Worm (Caenorhabditis elegans): ENCODE results near the gene nstp-10.
A peak's percentile ranks its signal among the peaks of the same experiment; 100 is the strongest.

nstp-10 gene

DNA sequence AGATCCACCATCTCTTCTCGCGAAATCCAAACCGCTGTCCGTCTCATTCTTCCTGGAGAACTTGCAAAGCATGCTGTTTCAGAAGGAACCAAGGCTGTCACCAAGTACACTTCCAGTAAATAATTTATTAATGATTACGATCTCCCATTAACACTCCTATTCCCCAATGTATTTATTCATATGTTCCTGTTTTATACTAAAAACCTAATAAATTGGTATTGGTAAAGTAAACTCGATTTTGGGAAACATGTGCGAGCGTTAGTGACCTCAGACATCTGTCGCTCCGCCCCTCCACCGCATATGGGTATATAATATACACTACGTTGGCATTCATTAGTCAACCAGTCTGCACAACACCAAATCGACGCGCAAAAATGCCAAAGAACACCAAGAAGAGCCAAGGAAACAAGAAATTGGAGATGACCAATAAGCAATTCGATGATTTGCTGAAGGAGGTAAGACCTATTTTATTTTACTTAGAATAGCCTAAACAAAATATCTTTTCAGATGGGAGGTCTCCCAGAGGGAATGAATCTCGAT is 3.5 kb downstream of the nstp-10 start, which contains the start of gene C50F4.6:
TSS of gene C50F4.6 (plus strand) at position 51 of the 540 bp plus-strand sequence.
- TF ChIP-seq ama-1 (optimal IDR thresholded peaks at IDR 0.05) (peak; percentile 48), fos-1 (tag; optimal IDR thresholded peaks at IDR 0.05) (no peak), lin-39 (tag; optimal IDR thresholded peaks at IDR 0.05) (no peak), nhr-76 (tag; optimal IDR thresholded peaks at IDR 0.05) (no peak), zag-1 (tag; optimal IDR thresholded peaks at IDR 0.05) (no peak), ceh-16 (tag; optimal IDR thresholded peaks at IDR 0.05) (no peak), mml-1 (tag; optimal IDR thresholded peaks at IDR 0.05) (no peak)

DNA sequence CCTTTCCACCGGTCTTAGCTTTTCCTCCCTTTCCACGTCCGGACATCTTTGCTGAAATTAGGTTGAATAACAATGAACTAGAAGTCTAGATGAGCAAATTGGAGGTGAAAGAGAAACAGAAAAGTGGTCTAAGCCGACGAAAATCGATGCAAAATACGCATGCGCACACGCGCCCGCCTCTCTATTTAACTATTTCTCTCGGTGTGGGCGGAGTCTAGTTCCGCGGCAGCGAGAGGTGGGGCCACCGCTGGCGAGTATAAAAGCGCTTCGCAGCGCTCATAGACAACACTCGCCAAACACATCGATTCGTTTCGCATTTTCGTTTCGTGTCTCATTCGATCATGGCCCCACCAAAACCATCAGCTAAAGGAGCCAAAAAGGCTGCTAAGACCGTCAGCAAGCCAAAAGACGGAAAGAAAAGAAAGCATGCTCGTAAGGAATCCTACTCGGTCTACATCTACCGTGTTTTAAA is 4.4 kb downstream of the nstp-10 start, which contains the start of the genes his-35 and his-41:
TSS of gene his-35 (minus strand) at position 51 of the 472 bp plus-strand sequence.
TSS of gene his-41 (plus strand) at position 299 of the 472 bp plus-strand sequence.
- TF ChIP-seq lin-39 (tag; optimal IDR thresholded peaks at IDR 0.05) (peak; percentile 57), fos-1 (tag; optimal IDR thresholded peaks at IDR 0.05) (no peak), fkh-2 (tag; optimal IDR thresholded peaks at IDR 0.05) (no peak), nfya-1 (tag; optimal IDR thresholded peaks at IDR 0.05; ENCODE audit: insufficient read depth) (peak; percentile 69), ztf-4 (tag; optimal IDR thresholded peaks at IDR 0.05) (no peak), pha-4 (tag; optimal IDR thresholded peaks at IDR 0.05) (peak; percentile 34), tbx-2 (tag; optimal IDR thresholded peaks at IDR 0.05) (peak; percentile 16), egl-5 (tag; optimal IDR thresholded peaks at IDR 0.05) (no peak), nhr-43 (tag; optimal IDR thresholded peaks at IDR 0.05; ENCODE audit: poor library complexity, severe bottlenecking) (peak; percentile 15), nhr-12 (tag; optimal IDR thresholded peaks at IDR 0.05) (no peak), ceh-9 (tag; optimal IDR thresholded peaks at IDR 0.05) (no peak), nhr-237 (tag; optimal IDR thresholded peaks at IDR 0.05) (no peak), snpc-4 (tag; optimal IDR thresholded peaks at IDR 0.05) (peak; percentile 24), ceh-28 (tag; optimal IDR thresholded peaks at IDR 0.05) (peak; percentile 7), nhr-11 (tag; optimal IDR thresholded peaks at IDR 0.05) (no peak), mml-1 (tag; optimal IDR thresholded peaks at IDR 0.05) (no peak), mdl-1 (tag; optimal IDR thresholded peaks at IDR 0.05) (no peak), eor-1 (tag; optimal IDR thresholded peaks at IDR 0.05) (no peak), nhr-23 (tag; optimal IDR thresholded peaks at IDR 0.05) (no peak), ztf-11 (tag; optimal IDR thresholded peaks at IDR 0.05) (no peak), daf-12 (tag; optimal IDR thresholded peaks at IDR 0.05) (no peak), lsy-12 (tag; optimal IDR thresholded peaks at IDR 0.05) (peak; percentile 3), fkh-10 (GFP tag; optimal IDR thresholded peaks at IDR 0.05) (no peak), nhr-25 (tag; optimal IDR thresholded peaks at IDR 0.05) (peak; percentile 77), unc-39 (tag; optimal IDR thresholded peaks at IDR 0.05) (no peak), zag-1 (tag; optimal IDR thresholded peaks at IDR 0.05) (no peak), R02D3.7 (tag; optimal IDR thresholded peaks at IDR 0.05) (no peak), nhr-77 (tag; optimal IDR thresholded peaks at IDR 0.05) (no peak), lin-15B (tag; optimal IDR thresholded peaks at IDR 0.05) (peak; percentile 37), hmg-11 (tag; optimal IDR thresholded peaks at IDR 0.05) (no peak), elt-3 (tag; optimal IDR thresholded peaks at IDR 0.05) (no peak), nhr-76 (tag; optimal IDR thresholded peaks at IDR 0.05) (no peak), elt-1 (tag; optimal IDR thresholded peaks at IDR 0.05) (no peak), ceh-16 (tag; optimal IDR thresholded peaks at IDR 0.05) (no peak), skn-1 (tag; optimal IDR thresholded peaks at IDR 0.05) (no peak), nhr-28 (tag; optimal IDR thresholded peaks at IDR 0.05) (no peak), jun-1 (tag; optimal IDR thresholded peaks at IDR 0.05) (peak; percentile 41), ZK546.5 (tag; optimal IDR thresholded peaks at IDR 0.05) (no peak), sea-2 (GFP tag; optimal IDR thresholded peaks at IDR 0.05) (no peak), elt-2 (tag; optimal IDR thresholded peaks at IDR 0.05) (no peak), egl-27 (tag; optimal IDR thresholded peaks at IDR 0.05) (no peak), pqm-1 (tag; optimal IDR thresholded peaks at IDR 0.05) (no peak), aly-2 (tag; optimal IDR thresholded peaks at IDR 0.05) (no peak), nhr-67 (tag; optimal IDR thresholded peaks at IDR 0.05) (no peak), ama-1 (optimal IDR thresholded peaks at IDR 0.05) (peak; percentile 85), unc-62 (GFP tag; optimal IDR thresholded peaks at IDR 0.05) (no peak), ceh-82 (tag; optimal IDR thresholded peaks at IDR 0.05) (no peak)
